Fruit fly (Drosophila melanogaster): Measurements from ENCODE around the gene tefu.

tefu gene

dm6 chr3R:15262710-15263672, 21.0 kb upstream of the tefu start, which contains the start of the genes eIF2gamma and Set (continued):
- peak; percentile 4; the same call in 1 of the 2 replicates for TF ChIP-seq CG17328 (GFP tag; IDR thresholded peaks at IDR 0.05)
- peak; percentile 51 for TF ChIP-seq CG9609 (GFP tag; optimal IDR thresholded peaks at IDR 0.05)
- no peak for TF ChIP-seq Sry-β (GFP tag; optimal IDR thresholded peaks at IDR 0.05)
- TF ChIP-seq CG1792 (GFP tag; optimal IDR thresholded peaks at IDR 0.05) = no peak
- no peak for TF ChIP-seq onecut (GFP tag; IDR thresholded peaks at IDR 0.05)
- TF ChIP-seq ato (GFP tag; IDR thresholded peaks at IDR 0.05; ENCODE audit: partially characterized antibody) = peak; percentile 99
- peak; percentile 97 for TF ChIP-seq CG13287 (GFP tag; IDR thresholded peaks at IDR 0.05; ENCODE audit: partially characterized antibody)
- peak; percentile 25 for TF ChIP-seq CG8944 (GFP tag; optimal IDR thresholded peaks at IDR 0.05)
- TF ChIP-seq dm (GFP tag; optimal IDR thresholded peaks at IDR 0.05) = peak; percentile 86
- TF ChIP-seq caup (GFP tag; optimal IDR thresholded peaks at IDR 0.05; ENCODE audit: severe bottlenecking) = no peak

- TF ChIP-seq sc (optimal IDR thresholded peaks at IDR 0.05) (no peak), sc (GFP tag; optimal IDR thresholded peaks at IDR 0.05) (no peak), gt (GFP tag; IDR thresholded peaks at IDR 0.05) (0 out of 2 replicates have a peak, but pooled peaks have one; percentile 14), Bteb2 (GFP tag; optimal IDR thresholded peaks at IDR 0.05) (peak; percentile 9), ci (GFP tag; IDR thresholded peaks at IDR 0.05) (peak; percentile 75; the same call in 2 of the 3 replicates), CG10321 (GFP tag; IDR thresholded peaks at IDR 0.05) (peak; percentile 30; the same call in 1 of the 2 replicates), esg (GFP tag; conservative IDR thresholded peaks at IDR 0.05) (peak; percentile 70), Aef1 (GFP tag; IDR thresholded peaks at IDR 0.05) (peak; percentile 66; the same call in 2 of the 3 replicates), CG7556 (GFP tag; optimal IDR thresholded peaks at IDR 0.05) (peak; percentile 87), CG17568 (GFP tag; optimal IDR thresholded peaks at IDR 0.05) (no peak), CG5953 (GFP tag; IDR thresholded peaks at IDR 0.05) (peak; percentile 54; the same call in 1 of the 2 replicates), h (optimal IDR thresholded peaks at IDR 0.05) (no peak), abd-A (tag; optimal IDR thresholded peaks at IDR 0.05) (no peak), Ets65A (GFP tag) (peak; percentile 89), pho (GFP tag; optimal IDR thresholded peaks at IDR 0.05) (peak; percentile 46), CG4820 (GFP tag; optimal IDR thresholded peaks at IDR 0.05) (no peak), CG18619 (GFP tag; optimal IDR thresholded peaks at IDR 0.05) (no peak), az2 (GFP tag; optimal IDR thresholded peaks at IDR 0.05) (peak; percentile 34), amos (GFP tag; IDR thresholded peaks at IDR 0.05; ENCODE audit: partially characterized antibody) (no peak), cwo (GFP tag; optimal IDR thresholded peaks at IDR 0.05) (peak; percentile 72), CG32772 (GFP tag; IDR thresholded peaks at IDR 0.05) (peak; percentile 69), Poxn (GFP tag; IDR thresholded peaks at IDR 0.05) (peak; percentile 43; the same call in 1 of the 2 replicates), Myb (GFP tag; optimal IDR thresholded peaks at IDR 0.05) (no peak), jigr1 (GFP tag; IDR thresholded peaks at IDR 0.05) (peak; percentile 26; the same call in 1 of the 3 replicates), CG34422 (GFP tag; IDR thresholded peaks at IDR 0.05) (peak; percentile 72; the same call in 2 of the 3 replicates), Hmr (GFP tag; optimal IDR thresholded peaks at IDR 0.05) (peak; percentile 93), Adf1 (GFP tag; IDR thresholded peaks at IDR 0.05) (peak; percentile 59; the same call in 1 of the 2 replicates), toy (GFP tag; IDR thresholded peaks at IDR 0.05) (0 out of 2 replicates have a peak, but pooled peaks have one; percentile 28), D19A (tag; optimal IDR thresholded peaks at IDR 0.05) (no peak), prd (optimal IDR thresholded peaks at IDR 0.05) (no peak), prd (GFP tag; IDR thresholded peaks at IDR 0.05) (peak; percentile 76; the same call in 2 of the 3 replicates), Fer3 (tag; optimal IDR thresholded peaks at IDR 0.05) (peak; percentile 74), ewg (GFP tag; optimal IDR thresholded peaks at IDR 0.05) (peak; percentile 37), dimm (GFP tag; IDR thresholded peaks at IDR 0.05) (peak; percentile 42; the same call in 1 of the 2 replicates), CG9437 (GFP tag; optimal IDR thresholded peaks at IDR 0.05) (peak; percentile 41), CG1832 (GFP tag; optimal IDR thresholded peaks at IDR 0.05) (no peak), Neu2 (GFP tag; optimal IDR thresholded peaks at IDR 0.05; ENCODE audit: borderline replicate concordance) (no peak), CG7372 (GFP tag; IDR thresholded peaks at IDR 0.05) (peak; percentile 60), onecut (GFP tag; IDR thresholded peaks at IDR 0.05) (peak; percentile 51)
Observed at dm6 chr3R:15250454-15250853, 8.4 kb upstream of the tefu start.

Data from whole organism, embryonic.